Worm (Caenorhabditis elegans) whole organism, late embryonic: ENCODE measurements around the gene C46C11.3.
A peak's percentile ranks its signal among the peaks of the same experiment; 100 is the strongest.

Experiments
- C08G9.2 ChIP-seq: sonication (generic microtip); optimal IDR thresholded peaks from 2 replicates; lab custom pipeline; 2016; ENCODE audit warnings: mild to moderate bottlenecking, missing genetic modification characterization, moderate library complexity, missing compliant biosample characterization
- F13H6.1 ChIP-seq: sonication (generic microtip); optimal IDR thresholded peaks from 2 replicates; lab custom pipeline; 2016; ENCODE audit warnings: missing genetic modification characterization, missing compliant biosample characterization
- K02D7.2 ChIP-seq: sonication (generic microtip); optimal IDR thresholded peaks from 2 replicates; lab custom pipeline; 2017; ENCODE audit warnings: mild to moderate bottlenecking, missing genetic modification characterization, missing compliant biosample characterization
- K09A11.1 ChIP-seq: sonication (generic microtip); optimal IDR thresholded peaks from 2 replicates; lab custom pipeline; 2017; ENCODE audit warnings: antibody characterized with exemption, mild to moderate bottlenecking, missing genetic modification characterization, missing compliant biosample characterization; ENCODE audit not compliant: insufficient read depth
- T23F11.4 ChIP-seq: fragments of 200-800 bp; sonication (Bioruptor generic); optimal IDR thresholded peaks from 2 replicates; lab custom pipeline; 2018; ENCODE audit warnings: mild to moderate bottlenecking, missing genetic modification characterization, missing compliant biosample characterization
- ceh-14 ChIP-seq: sonication (generic microtip); optimal IDR thresholded peaks from 2 replicates; lab custom pipeline; 2016; ENCODE audit warnings: missing genotype, missing genetic modification characterization, missing compliant biosample characterization
- ceh-18 ChIP-seq: sonication (generic microtip); optimal IDR thresholded peaks from 2 replicates; lab custom pipeline; 2016; ENCODE audit warnings: missing genetic modification characterization, missing compliant biosample characterization
- ceh-19 ChIP-seq: fragments of 200-800 bp; sonication (Bioruptor generic); optimal IDR thresholded peaks from 2 replicates; lab custom pipeline; 2018; ENCODE audit warnings: mild to moderate bottlenecking, missing genetic modification characterization, missing compliant biosample characterization
- ceh-2 ChIP-seq: sonication (generic microtip); optimal IDR thresholded peaks from 2 replicates; lab custom pipeline; 2016; ENCODE audit warnings: missing genotype, missing genetic modification characterization, missing compliant biosample characterization
- ceh-22 ChIP-seq: sonication (generic microtip); optimal IDR thresholded peaks from 2 replicates; lab custom pipeline; 2017; ENCODE audit warnings: missing biosample characterization, missing genetic modification characterization
- ceh-31 ChIP-seq: sonication (generic microtip); optimal IDR thresholded peaks from 2 replicates; lab custom pipeline; 2016; ENCODE audit warnings: missing genetic modification characterization, missing compliant biosample characterization
- ceh-34 ChIP-seq: sonication (generic microtip); optimal IDR thresholded peaks from 2 replicates; lab custom pipeline; 2016; ENCODE audit warnings: mild to moderate bottlenecking, missing genetic modification characterization, missing compliant biosample characterization
- ceh-9 ChIP-seq: sonication (generic microtip); optimal IDR thresholded peaks from 2 replicates; lab custom pipeline; 2016; ENCODE audit warnings: mild to moderate bottlenecking, missing genetic modification characterization, inconsistent platforms, missing compliant biosample characterization
- che-1 ChIP-seq: sonication (generic microtip); optimal IDR thresholded peaks from 2 replicates; lab custom pipeline; 2016; ENCODE audit warnings: mild to moderate bottlenecking, missing genetic modification characterization, missing compliant biosample characterization
- elt-2 ChIP-seq: sonication (generic microtip); optimal IDR thresholded peaks from 2 replicates; lab custom pipeline; 2016; ENCODE audit warnings: missing genetic modification reagents, missing genetic modification characterization, missing compliant biosample characterization
- elt-4 ChIP-seq: sonication (generic microtip); optimal IDR thresholded peaks from 2 replicates; lab custom pipeline; 2016; ENCODE audit warnings: missing genetic modification characterization, missing compliant biosample characterization
- eyg-1 ChIP-seq: sonication (generic microtip); optimal IDR thresholded peaks from 2 replicates; lab custom pipeline; 2016; ENCODE audit warnings: missing genotype, missing genetic modification characterization, missing compliant biosample characterization
- fax-1 ChIP-seq: sonication (generic microtip); optimal IDR thresholded peaks from 2 replicates; lab custom pipeline; 2016; ENCODE audit warnings: missing genotype, missing genetic modification characterization, missing compliant biosample characterization
- fkh-10 ChIP-seq: fragments of 150-350 bp; optimal IDR thresholded peaks from 2 replicates; lab custom pipeline; 2014; ENCODE audit warnings: missing biosample characterization, missing genetic modification reagents, missing genetic modification characterization
- gmeb-2 ChIP-seq: sonication (generic microtip); optimal IDR thresholded peaks from 2 replicates; lab custom pipeline; 2016; ENCODE audit warnings: missing genetic modification characterization, inconsistent platforms, missing compliant biosample characterization
- hlh-15 ChIP-seq: sonication (generic microtip); optimal IDR thresholded peaks from 2 replicates; lab custom pipeline; 2016; ENCODE audit warnings: missing genetic modification characterization, missing compliant biosample characterization
- hlh-30 ChIP-seq: sonication (generic microtip); optimal IDR thresholded peaks from 2 replicates; lab custom pipeline; 2017; ENCODE audit warnings: antibody characterized with exemption, missing genetic modification characterization, missing compliant biosample characterization; ENCODE audit not compliant: insufficient read depth
- hlh-8 ChIP-seq: sonication (generic microtip); optimal IDR thresholded peaks from 2 replicates; lab custom pipeline; 2016; ENCODE audit warnings: missing genotype, missing genetic modification characterization, missing compliant biosample characterization
- lim-6 ChIP-seq: sonication (generic microtip); optimal IDR thresholded peaks from 2 replicates; lab custom pipeline; 2016; ENCODE audit warnings: missing genetic modification characterization, missing compliant biosample characterization
- lin-11 ChIP-seq: fragments of 200-800 bp; sonication (Bioruptor generic); optimal IDR thresholded peaks from 2 replicates; lab custom pipeline; 2018; ENCODE audit warnings: mild to moderate bottlenecking, missing genetic modification characterization, missing compliant biosample characterization
- nfya-1 ChIP-seq: sonication (generic microtip); optimal IDR thresholded peaks from 2 replicates; lab custom pipeline; 2017; ENCODE audit warnings: missing genetic modification characterization, mild to moderate bottlenecking, missing compliant biosample characterization, antibody characterized with exemption, moderate library complexity
- nhr-11 ChIP-seq: fragments of 150-350 bp; optimal IDR thresholded peaks from 2 replicates; lab custom pipeline; 2014; ENCODE audit warnings: missing biosample characterization, missing genetic modification characterization
- pat-9 ChIP-seq: fragments of 200-800 bp; sonication (Bioruptor generic); optimal IDR thresholded peaks from 2 replicates; lab custom pipeline; 2018; ENCODE audit warnings: mild to moderate bottlenecking, missing genetic modification characterization, moderate library complexity, missing compliant biosample characterization
- pax-1 ChIP-seq: fragments of 150-350 bp; optimal IDR thresholded peaks from 2 replicates; lab custom pipeline; 2014; ENCODE audit warnings: missing biosample characterization, missing genetic modification characterization
- pha-4 ChIP-seq: fragments of 150-350 bp; optimal IDR thresholded peaks from 2 replicates; lab custom pipeline; 2018; ENCODE audit warnings: missing biosample characterization, missing genetic modification reagents, missing genetic modification characterization
- rnt-1 ChIP-seq: sonication (generic microtip); optimal IDR thresholded peaks from 2 replicates; lab custom pipeline; 2016; ENCODE audit warnings: missing genetic modification characterization, missing compliant biosample characterization
- sdc-2 ChIP-seq: sonication (generic microtip); optimal IDR thresholded peaks from 2 replicates; lab custom pipeline; 2016; ENCODE audit warnings: missing genotype, missing genetic modification characterization, missing compliant biosample characterization
- sox-2 ChIP-seq: fragments of 200-800 bp; sonication (Bioruptor generic); IDR thresholded peaks from 2 replicates; pipeline ENCODE4 v1.3.6; 2022; ENCODE audit warnings: missing genetic modification reagents, missing genetic modification characterization, missing compliant biosample characterization
- syd-9 ChIP-seq: sonication (generic microtip); optimal IDR thresholded peaks from 2 replicates; lab custom pipeline; 2016; ENCODE audit warnings: mild to moderate bottlenecking, missing genetic modification characterization, moderate library complexity, missing compliant biosample characterization
- tbx-2 ChIP-seq: sonication (generic microtip); optimal IDR thresholded peaks from 2 replicates; lab custom pipeline; 2016; ENCODE audit warnings: missing genetic modification characterization, missing compliant biosample characterization
- tbx-7 ChIP-seq: sonication (generic microtip); optimal IDR thresholded peaks from 2 replicates; lab custom pipeline; 2016; ENCODE audit warnings: missing genotype, missing genetic modification characterization, missing compliant biosample characterization
- ttx-3 ChIP-seq: sonication (generic microtip); optimal IDR thresholded peaks from 2 replicates; lab custom pipeline; 2016; ENCODE audit warnings: missing genetic modification reagents, missing genetic modification characterization, missing compliant biosample characterization
- unc-3 ChIP-seq, 2 experiments: fragments of 200-800 bp in 1 of 2; sonication (Bioruptor generic) in 1 of 2; sonication (generic microtip) in 1 of 2; conservative IDR thresholded peaks in 1 of 2; optimal IDR thresholded peaks in 1 of 2; 2 replicates each; pipeline versions ENCODE4 v1.3.6 to Lab custom; 2016 to 2022; ENCODE audit warnings: missing compliant biosample characterization in 2 of 2, missing genetic modification characterization in 2 of 2, missing genetic modification reagents in 1 of 2
- unc-42 ChIP-seq: sonication (generic microtip); optimal IDR thresholded peaks from 2 replicates; lab custom pipeline; 2016; ENCODE audit warnings: missing genotype, missing genetic modification characterization, missing compliant biosample characterization
- unc-86 ChIP-seq: sonication (generic microtip); optimal IDR thresholded peaks from 2 replicates; lab custom pipeline; 2016; ENCODE audit warnings: missing genetic modification characterization, missing compliant biosample characterization
- ztf-16 ChIP-seq: sonication (generic microtip); optimal IDR thresholded peaks from 2 replicates; lab custom pipeline; 2017; ENCODE audit warnings: missing genetic modification characterization, missing compliant biosample characterization

The C46C11.3 gene

ce11 chrX:4662293-4662825, 40.2 kb downstream of the C46C11.3 start (continued):
- no peak for TF ChIP-seq sox-2
- TF ChIP-seq pha-4 (tag; lab: Kevin White, UChicago): no peak
- TF ChIP-seq gmeb-2 (tag; lab: Kevin White, UChicago): no peak
- TF ChIP-seq elt-4 (tag; lab: Kevin White, UChicago): no peak
- no peak for TF ChIP-seq T23F11.4
- TF ChIP-seq ceh-34 (tag; lab: Kevin White, UChicago): peak; percentile 12
- TF ChIP-seq, all 69 proteins: peak for 8

ce11 chrX:4662964-4663684, 41.0 kb downstream of the C46C11.3 start:
- TF ChIP-seq lim-6 (tag; lab: Kevin White, UChicago) (no peak), nhr-11 (tag; lab: Kevin White, UChicago) (no peak), unc-86 (tag; lab: Kevin White, UChicago) (no peak), ceh-14 (tag; lab: Kevin White, UChicago) (no peak), ceh-19 (GFP tag; lab: Kevin White, UChicago) (no peak), hlh-30 (no peak), ceh-31 (tag; lab: Kevin White, UChicago) (no peak), sox-2 (no peak), rnt-1 (tag; lab: Kevin White, UChicago) (no peak), hlh-15 (tag; lab: Kevin White, UChicago) (no peak), che-1 (no peak), C08G9.2 (no peak), tbx-7 (tag; lab: Kevin White, UChicago) (no peak), syd-9 (tag; lab: Kevin White, UChicago) (no peak), ztf-16 (no peak), nfya-1 (tag; lab: Kevin White, UChicago) (no peak), lin-11 (tag; lab: Kevin White, UChicago) (no peak)

ce11 chrX:4664649-4665048, 42.5 kb downstream of the C46C11.3 start:
- TF ChIP-seq unc-86 (tag; lab: Kevin White, UChicago) (no peak), K02D7.2 (tag; lab: Kevin White, UChicago) (no peak), syd-9 (tag; lab: Kevin White, UChicago) (no peak)

- TF ChIP-seq ceh-9 (tag; lab: Kevin White, UChicago) (no peak), fkh-10 (GFP tag; lab: Kevin White, UChicago) (no peak), tbx-2 (tag; lab: Kevin White, UChicago) (no peak), eyg-1 (tag; lab: Kevin White, UChicago) (no peak), ceh-18 (tag; lab: Kevin White, UChicago) (no peak), hlh-30 (no peak), elt-2 (tag; lab: Kevin White, UChicago) (no peak), ceh-22 (tag; lab: Kevin White, UChicago) (no peak)
Observed at ce11 chrX:4667788-4668187, 45.7 kb downstream of the C46C11.3 start, which contains the start of gene mfsd-12. mfsd-12 (plus strand) TSS chrX:4668088.

ce11 chrX:4671837-4672236, 49.7 kb downstream of the C46C11.3 start:
- no peak for TF ChIP-seq hlh-8 (tag; lab: Kevin White, UChicago)
- TF ChIP-seq rnt-1 (tag; lab: Kevin White, UChicago): no peak
- no peak for TF ChIP-seq pax-1
- TF ChIP-seq K09A11.1: no peak
- no peak for TF ChIP-seq fax-1 (tag; lab: Kevin White, UChicago)
- no peak for TF ChIP-seq ztf-16
- no peak for TF ChIP-seq ceh-2 (tag; lab: Kevin White, UChicago)
- no peak for TF ChIP-seq pha-4 (tag; lab: Kevin White, UChicago)
- TF ChIP-seq unc-42: no peak
- TF ChIP-seq pat-9 (tag; lab: Kevin White, UChicago): no peak
- TF ChIP-seq ttx-3 (tag; lab: Kevin White, UChicago): no peak
- no peak for TF ChIP-seq unc-3 (GFP tag; conservative IDR thresholded peaks at IDR 0.05; lab: Robert Waterston, UW)
- TF ChIP-seq unc-3 (tag; optimal IDR thresholded peaks at IDR 0.05; lab: Kevin White, UChicago): no peak
- no peak for TF ChIP-seq lin-11 (tag; lab: Kevin White, UChicago)
- TF ChIP-seq eyg-1 (tag; lab: Kevin White, UChicago): no peak
- TF ChIP-seq tbx-2 (tag; lab: Kevin White, UChicago): no peak
- no peak for TF ChIP-seq F13H6.1
- no peak for TF ChIP-seq sdc-2 (tag; lab: Kevin White, UChicago)
